Fruit fly (Drosophila melanogaster) whole organism, embryonic: ENCODE data around the gene CG8870.

Source experiments
- BEAF-32 ChIP-seq: fragments of 200-800 bp; sonication (Bioruptor generic); optimal IDR thresholded peaks from 3 replicates; lab custom pipeline; 2017; ENCODE audit warnings: missing biosample characterization, missing genetic modification characterization, mild to moderate bottlenecking, moderate library complexity, missing genetic modification reagents
- CG10959 ChIP-seq: fragments of 200-800 bp; sonication (Bioruptor generic); IDR thresholded peaks from 2 replicates; pipeline ENCODE4 v1.3.6; 2022; ENCODE audit warnings: missing biosample characterization, missing genetic modification characterization
- CG11504 ChIP-seq: fragments of 200-800 bp; sonication (Bioruptor generic); optimal IDR thresholded peaks from 3 replicates; lab custom pipeline; 2019; ENCODE audit warnings: missing biosample characterization, mild to moderate bottlenecking, missing genetic modification characterization, moderate library complexity
- CG12071 ChIP-seq: fragments of 200-800 bp; sonication (Bioruptor generic); optimal IDR thresholded peaks from 3 replicates; lab custom pipeline; 2018; ENCODE audit warnings: missing biosample characterization, mild to moderate bottlenecking, missing genetic modification characterization
- CG12769 ChIP-seq: fragments of 200-800 bp; sonication (Bioruptor generic); optimal IDR thresholded peaks from 2 replicates; lab custom pipeline; 2019; ENCODE audit warnings: missing biosample characterization, mild to moderate bottlenecking, missing genetic modification characterization, moderate library complexity
- CG12942 ChIP-seq: fragments of 200-800 bp; sonication (Bioruptor generic); optimal IDR thresholded peaks from 3 replicates; lab custom pipeline; 2016; ENCODE audit warnings: missing biosample characterization, missing genetic modification characterization
- CG17186 ChIP-seq: fragments of 200-800 bp; sonication (Bioruptor generic); optimal IDR thresholded peaks from 3 replicates; lab custom pipeline; 2017; ENCODE audit warnings: missing biosample characterization, missing genetic modification reagents, missing genetic modification characterization
- CG17328 ChIP-seq: fragments of 200-800 bp; sonication (Bioruptor generic); IDR thresholded peaks from 2 replicates; pipeline ENCODE4 v1.3.6; 2022; ENCODE audit warnings: missing biosample characterization, missing genetic modification characterization
- CG17359 ChIP-seq: fragments of 200-800 bp; sonication (Bioruptor generic); optimal IDR thresholded peaks from 3 replicates; lab custom pipeline; 2018; ENCODE audit warnings: missing biosample characterization, mild to moderate bottlenecking, missing genetic modification characterization, moderate library complexity
- CG18599 ChIP-seq: fragments of 200-800 bp; sonication (Bioruptor generic); optimal IDR thresholded peaks from 3 replicates; lab custom pipeline; 2017; ENCODE audit warnings: missing biosample characterization, missing genetic modification characterization, mild to moderate bottlenecking, moderate library complexity, missing genetic modification reagents
- CG2120 ChIP-seq: fragments of 200-800 bp; sonication (Bioruptor generic); optimal IDR thresholded peaks from 3 replicates; lab custom pipeline; 2016; ENCODE audit warnings: missing biosample characterization, missing genetic modification characterization
- CG2678 ChIP-seq: fragments of 200-800 bp; sonication (Bioruptor generic); optimal IDR thresholded peaks from 3 replicates; lab custom pipeline; 2019; ENCODE audit warnings: missing biosample characterization, mild to moderate bottlenecking, missing genetic modification characterization, moderate library complexity
- CG4282 ChIP-seq: fragments of 200-800 bp; sonication (Bioruptor generic); optimal IDR thresholded peaks from 2 replicates; lab custom pipeline; 2016; ENCODE audit warnings: missing biosample characterization, missing genetic modification characterization
- CG4328 ChIP-seq: fragments of 200-800 bp; sonication (Bioruptor generic); optimal IDR thresholded peaks from 3 replicates; lab custom pipeline; 2017; ENCODE audit warnings: missing biosample characterization, missing genetic modification reagents, missing genetic modification characterization
- CG5180 ChIP-seq: fragments of 200-800 bp; sonication (Bioruptor generic); optimal IDR thresholded peaks from 3 replicates; lab custom pipeline; 2017; ENCODE audit warnings: missing biosample characterization, missing genetic modification characterization, mild to moderate bottlenecking, moderate library complexity, missing genetic modification reagents
- CG6765 ChIP-seq: fragments of 200-800 bp; sonication (Bioruptor generic); optimal IDR thresholded peaks from 3 replicates; lab custom pipeline; 2017; ENCODE audit warnings: missing biosample characterization, mild to moderate bottlenecking, missing genetic modification characterization
- CG6791 ChIP-seq: fragments of 200-800 bp; sonication (Bioruptor generic); IDR thresholded peaks from 3 replicates; pipeline ENCODE4 v1.3.6; 2022; ENCODE audit warnings: missing biosample characterization, missing genetic modification characterization; ENCODE audit not compliant: partially characterized antibody
- CG7963 ChIP-seq: fragments of 200-800 bp; sonication (Bioruptor generic); IDR thresholded peaks from 3 replicates; pipeline ENCODE4 v1.3.6; 2022; ENCODE audit warnings: missing biosample characterization, missing genetic modification characterization; ENCODE audit not compliant: partially characterized antibody
- CG9817 ChIP-seq: fragments of 200-800 bp; sonication (Bioruptor generic); optimal IDR thresholded peaks from 2 replicates; lab custom pipeline; 2018; ENCODE audit warnings: missing biosample characterization, mild to moderate bottlenecking, missing genetic modification characterization, moderate library complexity
- CoRest ChIP-seq: fragments of 200-800 bp; sonication (Bioruptor generic); optimal IDR thresholded peaks from 3 replicates; lab custom pipeline; 2018; ENCODE audit warnings: missing biosample characterization, mild to moderate bottlenecking, missing genetic modification characterization, moderate library complexity
- Dek ChIP-seq: fragments of 200-800 bp; sonication (Bioruptor generic); optimal IDR thresholded peaks from 3 replicates; lab custom pipeline; 2019; ENCODE audit warnings: missing biosample characterization, mild to moderate bottlenecking, missing genetic modification characterization, moderate library complexity
- Hey ChIP-seq: fragments of 200-800 bp; sonication (Bioruptor generic); optimal IDR thresholded peaks from 3 replicates; lab custom pipeline; 2018; ENCODE audit warnings: missing biosample characterization, mild to moderate bottlenecking, missing genetic modification characterization
- Med ChIP-seq: fragments of 200-800 bp; sonication (Bioruptor generic); peaks from one replicate; lab custom pipeline; 2016; ENCODE audit warnings: missing biosample characterization, missing genetic modification characterization, mild to moderate bottlenecking, inconsistent platforms, moderate library complexity
- Meics ChIP-seq: fragments of 200-800 bp; sonication (Bioruptor generic); optimal IDR thresholded peaks from 2 replicates; lab custom pipeline; 2017; ENCODE audit warnings: missing biosample characterization, mild to moderate bottlenecking, missing genetic modification characterization
- Oli ChIP-seq: fragments of 200-800 bp; sonication (Bioruptor generic); optimal IDR thresholded peaks from 2 replicates; lab custom pipeline; 2018; ENCODE audit warnings: missing biosample characterization, mild to moderate bottlenecking, missing genetic modification characterization, moderate library complexity
- PHDP ChIP-seq: fragments of 200-800 bp; sonication (Bioruptor generic); optimal IDR thresholded peaks from 3 replicates; lab custom pipeline; 2018; ENCODE audit warnings: missing biosample characterization, mild to moderate bottlenecking, missing genetic modification characterization, moderate library complexity
- Sox102F ChIP-seq: fragments of 200-800 bp; sonication (Bioruptor generic); optimal IDR thresholded peaks from 2 replicates; lab custom pipeline; 2018; ENCODE audit warnings: missing biosample characterization, mild to moderate bottlenecking, missing genetic modification characterization, moderate library complexity
- Stat92E ChIP-seq, 3 experiments: fragments of >200 bp in 2 of 3; fragments of 200-800 bp in 1 of 3; sonication (Bioruptor generic) in 1 of 3; optimal IDR thresholded peaks; 2 replicates each; lab custom pipeline; 2017 to 2019; ENCODE audit warnings: missing biosample characterization in 3 of 3, missing genetic modification characterization in 3 of 3, mild to moderate bottlenecking in 1 of 3, moderate library complexity in 1 of 3
- Xbp1 ChIP-seq: fragments of 200-800 bp; sonication (Bioruptor generic); optimal IDR thresholded peaks from 3 replicates; lab custom pipeline; 2016; ENCODE audit warnings: missing biosample characterization, mild to moderate bottlenecking, missing genetic modification characterization
- YL-1 ChIP-seq: fragments of 200-800 bp; sonication (Bioruptor generic); optimal IDR thresholded peaks from 3 replicates; lab custom pipeline; 2017; ENCODE audit warnings: missing biosample characterization, mild to moderate bottlenecking, missing genetic modification characterization
- ash1 ChIP-seq: fragments of 200-800 bp; sonication (Bioruptor generic); optimal IDR thresholded peaks from 2 replicates; lab custom pipeline; 2018; ENCODE audit warnings: missing biosample characterization, mild to moderate bottlenecking, missing genetic modification characterization
- ato ChIP-seq: fragments of 200-800 bp; sonication (Bioruptor generic); IDR thresholded peaks from 2 replicates; pipeline ENCODE4 v1.3.6; 2022; ENCODE audit warnings: missing biosample characterization, missing genetic modification characterization; ENCODE audit not compliant: partially characterized antibody
- ci ChIP-seq: fragments of 200-800 bp; sonication (Bioruptor generic); IDR thresholded peaks from 3 replicates; pipeline ENCODE4 v1.3.6; 2022; ENCODE audit warnings: missing biosample characterization, missing genetic modification characterization
- corto ChIP-seq: fragments of 200-800 bp; sonication (Bioruptor generic); optimal IDR thresholded peaks from 2 replicates; lab custom pipeline; 2016; ENCODE audit warnings: missing biosample characterization, mild to moderate bottlenecking, missing genetic modification characterization, moderate library complexity
- croc ChIP-seq: fragments of 200-800 bp; sonication (Bioruptor generic); conservative IDR thresholded peaks from 3 replicates; pipeline ENCODE4 v1.3.6; 2022; ENCODE audit warnings: missing biosample characterization, missing genetic modification characterization
- dmrt99B ChIP-seq: fragments of 200-800 bp; sonication (Bioruptor generic); optimal IDR thresholded peaks from 2 replicates; lab custom pipeline; 2018; ENCODE audit warnings: missing biosample characterization, mild to moderate bottlenecking, missing genetic modification characterization, moderate library complexity
- fd64A ChIP-seq: fragments of 200-800 bp; sonication (Bioruptor generic); optimal IDR thresholded peaks from 3 replicates; lab custom pipeline; 2018; ENCODE audit warnings: missing biosample characterization, mild to moderate bottlenecking, missing genetic modification characterization
- grau ChIP-seq: fragments of 200-800 bp; optimal IDR thresholded peaks from 3 replicates; lab custom pipeline; 2019; ENCODE audit warnings: missing biosample characterization, mild to moderate bottlenecking, missing genetic modification characterization, moderate library complexity
- grn ChIP-seq: fragments of 200-800 bp; sonication (Bioruptor generic); optimal IDR thresholded peaks from 3 replicates; lab custom pipeline; 2017; ENCODE audit warnings: missing biosample characterization, missing genetic modification characterization
- onecut ChIP-seq: fragments of 200-800 bp; sonication (Bioruptor generic); IDR thresholded peaks from 2 replicates; pipeline ENCODE4 v1.3.6; 2022; ENCODE audit warnings: missing biosample characterization, missing genetic modification characterization
- pita ChIP-seq: fragments of 200-800 bp; sonication (Bioruptor generic); optimal IDR thresholded peaks from 2 replicates; lab custom pipeline; 2017; ENCODE audit warnings: missing biosample characterization, mild to moderate bottlenecking, missing genetic modification characterization
- sens ChIP-seq: fragments of 200-800 bp; sonication (Bioruptor generic); peaks from one replicate; lab custom pipeline; 2016; ENCODE audit warnings: missing biosample characterization, missing genetic modification characterization
- so ChIP-seq: fragments of 200-800 bp; sonication (Bioruptor generic); IDR thresholded peaks from 3 replicates; pipeline ENCODE4 v1.3.6; 2022; ENCODE audit warnings: missing biosample characterization, missing genetic modification characterization
- tin ChIP-seq: fragments of 200-800 bp; sonication (Bioruptor generic); optimal IDR thresholded peaks from 3 replicates; lab custom pipeline; 2016; ENCODE audit warnings: missing biosample characterization, missing genetic modification characterization
- zen ChIP-seq: fragments of 200-800 bp; sonication (Bioruptor generic); optimal IDR thresholded peaks from 3 replicates; lab custom pipeline; 2018; ENCODE audit warnings: missing biosample characterization, mild to moderate bottlenecking, missing genetic modification characterization, moderate library complexity
- zfh2 ChIP-seq: fragments of 200-800 bp; sonication (Bioruptor generic); optimal IDR thresholded peaks from 2 replicates; lab custom pipeline; 2016; ENCODE audit warnings: missing biosample characterization, missing genetic modification characterization

The CG8870 gene

dm6 chr3R:13371840-13372680, 7.6 kb upstream of the CG8870 start, which contains the start of the genes Lip3 and CG34309 (continued):
- TF ChIP-seq CG2120 (GFP tag; lab: Kevin White, UChicago) (peak; percentile 24), Dek (peak; percentile 17), Meics (peak; percentile 12), croc (no peak), grn (peak; percentile 50), CG12071 (no peak), CG10959 (GFP tag; lab: Robert Waterston, UW) (0 out of 2 replicates have a peak, but pooled peaks have one; percentile 22), Sox102F (GFP tag; lab: Kevin White, UChicago) (peak; percentile 3), CG17186 (GFP tag; lab: Kevin White, UChicago) (no peak), CG17359 (tag; lab: Kevin White, UChicago) (no peak), tin (no peak), grau (tag; lab: Kevin White, UChicago) (peak; percentile 8), CG2678 (tag; lab: Kevin White, UChicago) (peak; percentile 44), CG7963 (GFP tag; lab: Robert Waterston, UW) (no peak), CG18599 (GFP tag; lab: Kevin White, UChicago) (peak; percentile 18)

- no peak for TF ChIP-seq CG17328
- TF ChIP-seq CG5180: peak; percentile 96
- no peak for TF ChIP-seq CG6765 (GFP tag; lab: Kevin White, UChicago)
- TF ChIP-seq PHDP (tag; lab: Kevin White, UChicago): peak; percentile 5
- TF ChIP-seq onecut: 0 out of 2 replicates have a peak, but pooled peaks have one; percentile 17
- TF ChIP-seq CG4282 (GFP tag; lab: Kevin White, UChicago): no peak
- no peak for TF ChIP-seq pita (GFP tag; lab: Kevin White, UChicago)
- TF ChIP-seq dmrt99B (tag; lab: Kevin White, UChicago): no peak
- no peak for TF ChIP-seq Hey
- TF ChIP-seq YL-1: no peak
- TF ChIP-seq CG12769 (tag; lab: Kevin White, UChicago): peak; percentile 59
- peak; percentile 62 for TF ChIP-seq CG11504
- TF ChIP-seq ato (GFP tag; lab: Robert Waterston, UW): no peak
- peak; percentile 69 for TF ChIP-seq sens (GFP tag; lab: Kevin White, UChicago)
- TF ChIP-seq ci: 0 out of 3 replicates have a peak, but pooled peaks have one; percentile 35
- peak; percentile 2 for TF ChIP-seq CoRest (tag; lab: Kevin White, UChicago)
- TF ChIP-seq Med (GFP tag; lab: Kevin White, UChicago): peak; percentile 5
- TF ChIP-seq BEAF-32 (GFP tag; lab: Kevin White, UChicago): no peak
Observed at dm6 chr3R:13374913-13375312, 4.7 kb upstream of the CG8870 start.

dm6 chr3R:13381744-13382435, 2.2 kb downstream of the CG8870 start, which contains the start of the genes mRpS21 and Droj2:
Gene mRpS21 (minus strand): TSS chr3R:13381809.
Gene Droj2 (plus strand): TSS chr3R:13382106.
- TF ChIP-seq CG4328 (GFP tag; lab: Kevin White, UChicago) (peak; percentile 21), fd64A (GFP tag; lab: Kevin White, UChicago) (no peak), zfh2 (GFP tag; lab: Kevin White, UChicago) (peak; percentile 62), CG12942 (peak; percentile 5), Oli (tag; lab: Kevin White, UChicago) (no peak), CG9817 (tag; lab: Kevin White, UChicago) (peak; percentile 75), so (GFP tag; lab: Robert Waterston, UW) (no peak), Stat92E (GFP tag; optimal IDR thresholded peaks at IDR 0.05; lab: Kevin White, UChicago) (peak in 1 of 3 experiments; percentile 63), CG6791 (GFP tag; lab: Robert Waterston, UW) (peak; percentile 30; the same call in 2 of the 3 replicates), zen (tag; lab: Kevin White, UChicago) (peak; percentile 79), corto (GFP tag; lab: Kevin White, UChicago) (no peak), Xbp1 (GFP tag; lab: Kevin White, UChicago) (peak; percentile 61), ash1 (GFP tag; lab: Kevin White, UChicago) (no peak)
